Worm (Caenorhabditis elegans): Measurements from ENCODE around the gene prp-38.

prp-38 gene

ce11 chrV:10805934-10806333, at the start of gene prp-38:
Gene prp-38, minus strand, starts transcription at chrV:10806034.
- TF ChIP-seq aly-1 (tag; optimal IDR thresholded peaks at IDR 0.05) (no peak), B0310.2 (tag; optimal IDR thresholded peaks at IDR 0.05) (no peak), hmg-4 (GFP tag; optimal IDR thresholded peaks at IDR 0.05) (no peak), tbx-11 (GFP tag; IDR thresholded peaks at IDR 0.05) (no peak), scrt-1 (GFP tag; IDR thresholded peaks at IDR 0.05) (no peak), hmbx-1 (tag; optimal IDR thresholded peaks at IDR 0.05) (no peak), tbx-37 (GFP tag; conservative IDR thresholded peaks at IDR 0.05) (no peak), flt-1 (GFP tag; IDR thresholded peaks at IDR 0.05) (no peak), F13C5.2 (tag; optimal IDR thresholded peaks at IDR 0.05) (no peak), ets-7 (tag; optimal IDR thresholded peaks at IDR 0.05) (no peak), ceh-36 (tag; optimal IDR thresholded peaks at IDR 0.05) (no peak), tra-4 (tag; optimal IDR thresholded peaks at IDR 0.05) (no peak), hnd-1 (tag; optimal IDR thresholded peaks at IDR 0.05) (no peak)

ce11 chrV:10855363-10855762, 49.5 kb upstream of the prp-38 start:
- TF ChIP-seq tra-4 (tag; optimal IDR thresholded peaks at IDR 0.05) (no peak), hmbx-1 (tag; optimal IDR thresholded peaks at IDR 0.05) (no peak), F13C5.2 (tag; optimal IDR thresholded peaks at IDR 0.05) (no peak), tbx-11 (GFP tag; IDR thresholded peaks at IDR 0.05) (no peak), aly-1 (tag; optimal IDR thresholded peaks at IDR 0.05) (no peak), ceh-13 (GFP tag; optimal IDR thresholded peaks at IDR 0.05) (no peak), flt-1 (GFP tag; IDR thresholded peaks at IDR 0.05) (no peak), pes-1 (GFP tag; IDR thresholded peaks at IDR 0.05) (no peak), ceh-36 (tag; optimal IDR thresholded peaks at IDR 0.05) (no peak), hmg-4 (GFP tag; optimal IDR thresholded peaks at IDR 0.05) (no peak), sea-1 (GFP tag; conservative IDR thresholded peaks at IDR 0.05) (no peak), scrt-1 (GFP tag; IDR thresholded peaks at IDR 0.05) (no peak), tbx-37 (GFP tag; conservative IDR thresholded peaks at IDR 0.05) (no peak), ets-7 (tag; optimal IDR thresholded peaks at IDR 0.05) (no peak), hnd-1 (tag; optimal IDR thresholded peaks at IDR 0.05) (no peak), ama-1 (optimal IDR thresholded peaks at IDR 0.05) (no peak)

ce11 chrV:10854197-10854596, 48.4 kb upstream of the prp-38 start:
- TF ChIP-seq flt-1 (GFP tag; IDR thresholded peaks at IDR 0.05) (no peak), tbx-11 (GFP tag; IDR thresholded peaks at IDR 0.05) (no peak), ama-1 (optimal IDR thresholded peaks at IDR 0.05) (no peak), tbx-37 (GFP tag; conservative IDR thresholded peaks at IDR 0.05) (no peak), hmg-4 (GFP tag; optimal IDR thresholded peaks at IDR 0.05) (no peak), pes-1 (GFP tag; IDR thresholded peaks at IDR 0.05) (no peak), scrt-1 (GFP tag; IDR thresholded peaks at IDR 0.05) (no peak), hnd-1 (tag; optimal IDR thresholded peaks at IDR 0.05) (no peak), hmbx-1 (tag; optimal IDR thresholded peaks at IDR 0.05) (no peak), sea-1 (GFP tag; conservative IDR thresholded peaks at IDR 0.05) (no peak), F13C5.2 (tag; optimal IDR thresholded peaks at IDR 0.05) (no peak), aly-1 (tag; optimal IDR thresholded peaks at IDR 0.05) (no peak), ets-7 (tag; optimal IDR thresholded peaks at IDR 0.05) (no peak), ceh-13 (GFP tag; optimal IDR thresholded peaks at IDR 0.05) (no peak)

ce11 chrV:10846893-10847292, 41.1 kb upstream of the prp-38 start, which contains the start of gene C29A12.6:
Gene C29A12.6, plus strand, starts transcription at chrV:10847193.
- TF ChIP-seq tbx-11 (GFP tag; IDR thresholded peaks at IDR 0.05) (no peak), B0310.2 (tag; optimal IDR thresholded peaks at IDR 0.05) (no peak), ceh-36 (tag; optimal IDR thresholded peaks at IDR 0.05) (no peak), scrt-1 (GFP tag; IDR thresholded peaks at IDR 0.05) (no peak), ets-7 (tag; optimal IDR thresholded peaks at IDR 0.05) (no peak), flt-1 (GFP tag; IDR thresholded peaks at IDR 0.05) (no peak), pes-1 (GFP tag; IDR thresholded peaks at IDR 0.05) (no peak), hmg-4 (GFP tag; optimal IDR thresholded peaks at IDR 0.05) (no peak), hnd-1 (tag; optimal IDR thresholded peaks at IDR 0.05) (no peak), tra-4 (tag; optimal IDR thresholded peaks at IDR 0.05) (no peak), ceh-13 (GFP tag; optimal IDR thresholded peaks at IDR 0.05) (no peak), F13C5.2 (tag; optimal IDR thresholded peaks at IDR 0.05) (no peak), sea-1 (GFP tag; conservative IDR thresholded peaks at IDR 0.05) (no peak), tbx-37 (GFP tag; conservative IDR thresholded peaks at IDR 0.05) (no peak), aly-1 (tag; optimal IDR thresholded peaks at IDR 0.05) (no peak), hmbx-1 (tag; optimal IDR thresholded peaks at IDR 0.05) (no peak), ama-1 (optimal IDR thresholded peaks at IDR 0.05) (no peak)

- TF ChIP-seq tbx-11 (GFP tag; IDR thresholded peaks at IDR 0.05) (no peak), tbx-37 (GFP tag; conservative IDR thresholded peaks at IDR 0.05) (no peak), ceh-13 (GFP tag; optimal IDR thresholded peaks at IDR 0.05) (no peak), ama-1 (optimal IDR thresholded peaks at IDR 0.05) (no peak), tra-4 (tag; optimal IDR thresholded peaks at IDR 0.05) (no peak), scrt-1 (GFP tag; IDR thresholded peaks at IDR 0.05) (no peak), hnd-1 (tag; optimal IDR thresholded peaks at IDR 0.05) (no peak), B0310.2 (tag; optimal IDR thresholded peaks at IDR 0.05) (no peak), F13C5.2 (tag; optimal IDR thresholded peaks at IDR 0.05) (no peak), flt-1 (GFP tag; IDR thresholded peaks at IDR 0.05) (no peak)
Measured at ce11 chrV:10839398-10839797, 33.6 kb upstream of the prp-38 start.

- TF ChIP-seq tra-4 (tag; optimal IDR thresholded peaks at IDR 0.05) (no peak), hmbx-1 (tag; optimal IDR thresholded peaks at IDR 0.05) (no peak), aly-1 (tag; optimal IDR thresholded peaks at IDR 0.05) (no peak), ama-1 (optimal IDR thresholded peaks at IDR 0.05) (no peak), flt-1 (GFP tag; IDR thresholded peaks at IDR 0.05) (no peak), hnd-1 (tag; optimal IDR thresholded peaks at IDR 0.05) (no peak), F13C5.2 (tag; optimal IDR thresholded peaks at IDR 0.05) (no peak), hmg-4 (GFP tag; optimal IDR thresholded peaks at IDR 0.05) (no peak), B0310.2 (tag; optimal IDR thresholded peaks at IDR 0.05) (no peak), ceh-13 (GFP tag; optimal IDR thresholded peaks at IDR 0.05) (no peak), ceh-36 (tag; optimal IDR thresholded peaks at IDR 0.05) (no peak), ets-7 (tag; optimal IDR thresholded peaks at IDR 0.05) (no peak), tbx-37 (GFP tag; conservative IDR thresholded peaks at IDR 0.05) (no peak), sea-1 (GFP tag; conservative IDR thresholded peaks at IDR 0.05) (no peak), tbx-11 (GFP tag; IDR thresholded peaks at IDR 0.05) (no peak), scrt-1 (GFP tag; IDR thresholded peaks at IDR 0.05) (no peak), pes-1 (GFP tag; IDR thresholded peaks at IDR 0.05) (no peak)
Measured at ce11 chrV:10838204-10838603, 32.4 kb upstream of the prp-38 start.

ce11 chrV:10834682-10835219, 28.9 kb upstream of the prp-38 start:
- no peak for TF ChIP-seq ceh-36 (tag; optimal IDR thresholded peaks at IDR 0.05)
- TF ChIP-seq scrt-1 (GFP tag; IDR thresholded peaks at IDR 0.05), result no peak
- TF ChIP-seq ets-7 (tag; optimal IDR thresholded peaks at IDR 0.05), result no peak
- TF ChIP-seq tbx-11 (GFP tag; IDR thresholded peaks at IDR 0.05), result no peak
